Worm (Caenorhabditis elegans): Measurements from ENCODE around the gene ubc-24.

ce11 chrII:8428947-8429919 lies 23.8 kb downstream of the ubc-24 start:
- no peak for TF ChIP-seq ztf-7 (tag; optimal IDR thresholded peaks at IDR 0.05)
- TF ChIP-seq pqm-1 (tag; optimal IDR thresholded peaks at IDR 0.05), result no peak
- no peak for TF ChIP-seq aly-2 (tag; optimal IDR thresholded peaks at IDR 0.05)
- peak in 1 of 2 experiments; percentile 43 for TF ChIP-seq lsy-2 (tag; optimal IDR thresholded peaks at IDR 0.05)
- no peak for TF ChIP-seq nhr-237 (tag; optimal IDR thresholded peaks at IDR 0.05)
- no peak for TF ChIP-seq zfp-2 (tag; optimal IDR thresholded peaks at IDR 0.05)
- TF ChIP-seq lin-1 (GFP tag; IDR thresholded peaks at IDR 0.05), result no peak
- TF ChIP-seq lin-13 (GFP tag; optimal IDR thresholded peaks at IDR 0.05), result no peak

All from whole organism, L4 larva.